Fruit fly (Drosophila melanogaster) whole organism, wandering third instar larva: ENCODE data around the gene upd1.
A peak's percentile ranks its signal among the peaks of the same experiment; 100 is the strongest.

Source experiments
- Abd-B ChIP-seq: fragments of >200 bp; optimal IDR thresholded peaks from 2 replicates; lab custom pipeline; 2017; ENCODE audit warnings: missing biosample characterization, missing genetic modification characterization
- CG9705 ChIP-seq: fragments of 200-800 bp; sonication (Bioruptor generic); optimal IDR thresholded peaks from 2 replicates; lab custom pipeline; 2018; ENCODE audit warnings: missing biosample characterization, mild to moderate bottlenecking, missing genetic modification characterization
- CrebA ChIP-seq: fragments of 200-800 bp; sonication (Bioruptor generic); optimal IDR thresholded peaks from 2 replicates; lab custom pipeline; 2016; ENCODE audit warnings: missing biosample characterization, mild to moderate bottlenecking, missing genetic modification characterization, borderline replicate concordance
- Dfd ChIP-seq: fragments of >200 bp; optimal IDR thresholded peaks from 2 replicates; lab custom pipeline; 2017; ENCODE audit warnings: missing biosample characterization, missing genetic modification characterization
- Dif ChIP-seq: fragments of 200-275, 200-300 bp; sonication (Bioruptor generic); optimal IDR thresholded peaks from 2 replicates; lab custom pipeline; 2018; ENCODE audit warnings: missing biosample characterization, missing genetic modification characterization; ENCODE audit not compliant: partially characterized antibody
- GATAd ChIP-seq: sonication (Bioruptor generic); optimal IDR thresholded peaks from 2 replicates; lab custom pipeline; 2016; ENCODE audit warnings: missing biosample characterization, missing genetic modification characterization
- HLH106 ChIP-seq: fragments of 200-800 bp; optimal IDR thresholded peaks from 3 replicates; lab custom pipeline; 2019; ENCODE audit warnings: missing biosample characterization, mild to moderate bottlenecking, missing genetic modification characterization, moderate library complexity
- Hnf4 ChIP-seq: fragments of 200-800 bp; sonication (Bioruptor generic); optimal IDR thresholded peaks from 2 replicates; lab custom pipeline; 2016; ENCODE audit warnings: missing biosample characterization, mild to moderate bottlenecking, missing genetic modification characterization
- Hr78 ChIP-seq: fragments of >200 bp; optimal IDR thresholded peaks from 2 replicates; lab custom pipeline; 2017; ENCODE audit warnings: missing biosample characterization, missing genetic modification characterization
- Hr83 ChIP-seq: fragments of 200-300 bp; sonication (Bioruptor generic); optimal IDR thresholded peaks from 2 replicates; lab custom pipeline; 2016; ENCODE audit warnings: missing biosample characterization, mild to moderate bottlenecking, missing genetic modification characterization, moderate library complexity; ENCODE audit not compliant: poor library complexity, severe bottlenecking
- Jra ChIP-seq: sonication (Bioruptor generic); optimal IDR thresholded peaks from 2 replicates; lab custom pipeline; 2016; ENCODE audit warnings: missing biosample characterization, missing genetic modification characterization
- Myc ChIP-seq: fragments of >200 bp; optimal IDR thresholded peaks from 2 replicates; lab custom pipeline; 2017
- N ChIP-seq: fragments of >200 bp; optimal IDR thresholded peaks from 2 replicates; lab custom pipeline; 2018; ENCODE audit warnings: missing biosample characterization, missing external identifiers, missing genetic modification characterization
- OdsH ChIP-seq: fragments of 200-800 bp; sonication (Bioruptor generic); optimal IDR thresholded peaks from 2 replicates; lab custom pipeline; 2016; ENCODE audit warnings: missing biosample characterization, mild to moderate bottlenecking, missing genetic modification characterization
- Rel ChIP-seq, 2 experiments: fragments of 200-800 bp; sonication (Bioruptor generic) in 1 of 2; optimal IDR thresholded peaks; 2 replicates in 1 of 2; 3 replicates in 1 of 2; lab custom pipeline; 2016 to 2019; ENCODE audit warnings: mild to moderate bottlenecking in 2 of 2, missing biosample characterization in 2 of 2, missing genetic modification characterization in 2 of 2, moderate library complexity in 1 of 2
- Sp1 ChIP-seq: fragments of 200-800 bp; sonication (Bioruptor generic); optimal IDR thresholded peaks from 3 replicates; lab custom pipeline; 2019; ENCODE audit warnings: missing biosample characterization, mild to moderate bottlenecking, missing genetic modification characterization, moderate library complexity
- Vsx2 ChIP-seq: fragments of 200-300, 225-300 bp; sonication (Bioruptor generic); optimal IDR thresholded peaks from 2 replicates; lab custom pipeline; 2018; ENCODE audit warnings: missing biosample characterization, missing genetic modification characterization; ENCODE audit not compliant: partially characterized antibody
- br ChIP-seq: fragments of 200-800 bp; sonication (Bioruptor generic); optimal IDR thresholded peaks from 2 replicates; lab custom pipeline; 2016; ENCODE audit warnings: missing biosample characterization, missing genetic modification characterization
- dl ChIP-seq, 2 experiments: fragments of 175-275, 200-275 bp in 1 of 2; fragments of 200-275 bp in 1 of 2; sonication (Bioruptor generic); optimal IDR thresholded peaks; lab custom pipeline; 2018; ENCODE audit warnings: mild to moderate bottlenecking in 2 of 2, missing biosample characterization in 2 of 2, missing genetic modification characterization in 2 of 2, moderate library complexity in 2 of 2; ENCODE audit not compliant: partially characterized antibody in 2 of 2, insufficient read depth in 1 of 2
- dmrt93B ChIP-seq: fragments of 200-800 bp; sonication (Bioruptor generic); optimal IDR thresholded peaks from 2 replicates; lab custom pipeline; 2018; ENCODE audit warnings: missing biosample characterization, mild to moderate bottlenecking, missing genetic modification characterization
- ey ChIP-seq: fragments of 200-800 bp; sonication (Bioruptor generic); optimal IDR thresholded peaks from 2 replicates; lab custom pipeline; 2016; ENCODE audit warnings: missing biosample characterization, missing genetic modification characterization
- fru ChIP-seq: fragments of 200-800 bp; sonication (Bioruptor generic); optimal IDR thresholded peaks from 3 replicates; lab custom pipeline; 2016; ENCODE audit warnings: missing biosample characterization, mild to moderate bottlenecking, missing genetic modification characterization
- h ChIP-seq: fragments of 200-800 bp; sonication (Bioruptor generic); optimal IDR thresholded peaks from 3 replicates; lab custom pipeline; 2016; ENCODE audit warnings: missing biosample characterization, mild to moderate bottlenecking, missing genetic modification characterization
- jim ChIP-seq: fragments of 175-275, 200-325 bp; sonication (Bioruptor generic); optimal IDR thresholded peaks from 2 replicates; lab custom pipeline; 2016; ENCODE audit warnings: missing biosample characterization, mild to moderate bottlenecking, missing genetic modification characterization
- lola ChIP-seq: fragments of >200 bp; optimal IDR thresholded peaks from 2 replicates; lab custom pipeline; 2017; ENCODE audit warnings: missing biosample characterization, missing genetic modification characterization
- pan ChIP-seq: fragments of >200 bp; optimal IDR thresholded peaks from 2 replicates; lab custom pipeline; 2017
- psq ChIP-seq: fragments of 200-800 bp; sonication (Bioruptor generic); optimal IDR thresholded peaks from 3 replicates; lab custom pipeline; 2017; ENCODE audit warnings: missing biosample characterization, mild to moderate bottlenecking, missing genetic modification characterization, moderate library complexity
- rgr ChIP-seq: fragments of 200-800 bp; sonication (Bioruptor generic); optimal IDR thresholded peaks from 3 replicates; lab custom pipeline; 2016; ENCODE audit warnings: missing biosample characterization, mild to moderate bottlenecking, missing genetic modification characterization
- sage ChIP-seq: fragments of 200-800 bp; sonication (Bioruptor generic); optimal IDR thresholded peaks from 2 replicates; lab custom pipeline; 2016; ENCODE audit warnings: missing biosample characterization, mild to moderate bottlenecking, missing genetic modification characterization
- sv ChIP-seq: fragments of 200-800 bp; sonication (Bioruptor generic); optimal IDR thresholded peaks from 3 replicates; lab custom pipeline; 2016; ENCODE audit warnings: missing biosample characterization, missing genetic modification characterization
- tai ChIP-seq: sonication (Bioruptor generic); optimal IDR thresholded peaks from 2 replicates; lab custom pipeline; 2016; ENCODE audit warnings: missing biosample characterization, missing genetic modification characterization
- usp ChIP-seq: fragments of >200 bp; optimal IDR thresholded peaks from 2 replicates; lab custom pipeline; 2017; ENCODE audit warnings: missing biosample characterization, missing genetic modification characterization
- woc ChIP-seq: sonication (Bioruptor generic); optimal IDR thresholded peaks from 2 replicates; lab custom pipeline; 2016; ENCODE audit warnings: missing biosample characterization, mild to moderate bottlenecking, missing genetic modification characterization

Gene upd1

dm6 chrX:18285215-18285614, 23.9 kb downstream of the upd1 start:
- TF ChIP-seq lola (GFP tag; lab: Kevin White, UChicago), result no peak

dm6 chrX:18282381-18282813, 26.7 kb downstream of the upd1 start:
- TF ChIP-seq fru (GFP tag; lab: Kevin White, UChicago) (peak; percentile 3), Hr78 (no peak), Dif (GFP tag; lab: Kevin White, UChicago) (peak; percentile 30), Jra (GFP tag; lab: Kevin White, UChicago) (peak; percentile 94), rgr (no peak), dl (GFP tag; optimal IDR thresholded peaks at IDR 0.05; lab: Kevin White, UChicago; ENCODE audit: insufficient read depth in 1 of 2, partially characterized antibody in 2 of 2) (no peak), Rel (GFP tag; optimal IDR thresholded peaks at IDR 0.05; lab: Kevin White, UChicago) (no peak), Rel (tag; optimal IDR thresholded peaks at IDR 0.05; lab: Kevin White, UChicago) (peak; percentile 100), h (GFP tag; lab: Kevin White, UChicago) (peak; percentile 89)

dm6 chrX:18278706-18279105, 30.4 kb downstream of the upd1 start:
- TF ChIP-seq Rel (GFP tag; optimal IDR thresholded peaks at IDR 0.05; lab: Kevin White, UChicago) (no peak), Rel (tag; optimal IDR thresholded peaks at IDR 0.05; lab: Kevin White, UChicago) (peak; percentile 91), Hr78 (no peak)
- TF ChIP-seq, all 38 proteins: peak for 1

- TF ChIP-seq h (GFP tag; lab: Kevin White, UChicago) (no peak), ey (GFP tag; lab: Kevin White, UChicago) (no peak), Dif (GFP tag; lab: Kevin White, UChicago) (peak; percentile 55), dl (GFP tag; optimal IDR thresholded peaks at IDR 0.05; lab: Kevin White, UChicago; ENCODE audit: insufficient read depth in 1 of 2, partially characterized antibody in 2 of 2) (peak in 1 of 2 experiments; percentile 49)
Measured at dm6 chrX:18276485-18277321, 32.4 kb downstream of the upd1 start, which contains the start of gene upd3. Gene upd3 (plus strand): TSS chrX:18277233.

dm6 chrX:18275902-18276301, 33.2 kb downstream of the upd1 start:
- TF ChIP-seq dl (GFP tag; optimal IDR thresholded peaks at IDR 0.05; lab: Kevin White, UChicago; ENCODE audit: insufficient read depth in 1 of 2, partially characterized antibody in 2 of 2) (no peak), h (GFP tag; lab: Kevin White, UChicago) (no peak), jim (GFP tag; lab: Kevin White, UChicago) (no peak), N (GFP tag; lab: Kevin White, UChicago) (no peak), Hr78 (no peak), tai (no peak), dmrt93B (GFP tag; lab: Kevin White, UChicago) (no peak), br (no peak), Rel (GFP tag; optimal IDR thresholded peaks at IDR 0.05; lab: Kevin White, UChicago) (no peak), Rel (tag; optimal IDR thresholded peaks at IDR 0.05; lab: Kevin White, UChicago) (peak; percentile 69)

dm6 chrX:18273180-18274016, 35.7 kb downstream of the upd1 start:
- TF ChIP-seq Hr83 (GFP tag; lab: Kevin White, UChicago) (no peak), dmrt93B (GFP tag; lab: Kevin White, UChicago) (peak; percentile 58), GATAd (GFP tag; lab: Kevin White, UChicago) (no peak), Abd-B (no peak), HLH106 (tag; lab: Kevin White, UChicago) (peak; percentile 79), sv (GFP tag; lab: Kevin White, UChicago) (no peak), Hnf4 (GFP tag; lab: Kevin White, UChicago) (no peak), ey (GFP tag; lab: Kevin White, UChicago) (no peak), tai (no peak), usp (no peak), Myc (no peak), N (GFP tag; lab: Kevin White, UChicago) (no peak), Hr78 (no peak), h (GFP tag; lab: Kevin White, UChicago) (peak; percentile 8), CG9705 (GFP tag; lab: Kevin White, UChicago) (peak; percentile 34), psq (GFP tag; lab: Kevin White, UChicago) (peak; percentile 53), CrebA (GFP tag; lab: Kevin White, UChicago) (peak; percentile 14), Vsx2 (peak; percentile 72), OdsH (peak; percentile 38), woc (GFP tag; lab: Kevin White, UChicago) (no peak), Sp1 (GFP tag; lab: Kevin White, UChicago) (peak; percentile 78), fru (GFP tag; lab: Kevin White, UChicago) (peak; percentile 22), rgr (peak; percentile 37), pan (no peak), Jra (GFP tag; lab: Kevin White, UChicago) (no peak), sage (no peak), Dfd (GFP tag; lab: Kevin White, UChicago) (peak; percentile 96)
